Worm (Caenorhabditis elegans): ENCODE measurements around the gene uev-2.

- TF ChIP-seq Y95B8A.8 (GFP tag; IDR thresholded peaks at IDR 0.05), result no peak
- TF ChIP-seq sptf-2 (GFP tag; optimal IDR thresholded peaks at IDR 0.05), result no peak
- TF ChIP-seq ztf-18 (tag; optimal IDR thresholded peaks at IDR 0.05), result no peak
- no peak for TF ChIP-seq xnd-1 (tag; optimal IDR thresholded peaks at IDR 0.05)
- TF ChIP-seq pha-4 (tag; optimal IDR thresholded peaks at IDR 0.05), result no peak
- TF ChIP-seq efl-1 (GFP tag; optimal IDR thresholded peaks at IDR 0.05), result peak; percentile 47
- TF ChIP-seq mxl-1 (tag; optimal IDR thresholded peaks at IDR 0.05), result no peak
- no peak for TF ChIP-seq let-526 (GFP tag; IDR thresholded peaks at IDR 0.05)
- TF ChIP-seq nhr-90 (tag; optimal IDR thresholded peaks at IDR 0.05), result peak; percentile 17
- TF ChIP-seq zfh-2 (GFP tag; conservative IDR thresholded peaks at IDR 0.05), result peak; percentile 86
- TF ChIP-seq chd-7 (tag; optimal IDR thresholded peaks at IDR 0.05), result no peak
These were observed 38.3 kb downstream of the uev-2 start for ce11 chrIII:5621236-5621635.
